Fruit fly (Drosophila melanogaster) whole organism, wandering third instar larva: Measurements from ENCODE around the gene Srg2.

Source experiments
- Abd-B ChIP-seq: fragments of >200 bp; optimal IDR thresholded peaks from 2 replicates; lab custom pipeline; 2017; ENCODE audit warnings: missing biosample characterization, missing genetic modification characterization
- CG32264 ChIP-seq: fragments of 200-800 bp; sonication (Bioruptor generic); optimal IDR thresholded peaks from 2 replicates; lab custom pipeline; 2016; ENCODE audit warnings: missing biosample characterization, missing genetic modification characterization
- CG9705 ChIP-seq: fragments of 200-800 bp; sonication (Bioruptor generic); optimal IDR thresholded peaks from 2 replicates; lab custom pipeline; 2018; ENCODE audit warnings: missing biosample characterization, mild to moderate bottlenecking, missing genetic modification characterization
- CrebA ChIP-seq: fragments of 200-800 bp; sonication (Bioruptor generic); optimal IDR thresholded peaks from 2 replicates; lab custom pipeline; 2016; ENCODE audit warnings: missing biosample characterization, mild to moderate bottlenecking, missing genetic modification characterization, borderline replicate concordance
- Dfd ChIP-seq: fragments of >200 bp; optimal IDR thresholded peaks from 2 replicates; lab custom pipeline; 2017; ENCODE audit warnings: missing biosample characterization, missing genetic modification characterization
- HLH106 ChIP-seq: fragments of 200-800 bp; optimal IDR thresholded peaks from 3 replicates; lab custom pipeline; 2019; ENCODE audit warnings: missing biosample characterization, mild to moderate bottlenecking, missing genetic modification characterization, moderate library complexity
- Hnf4 ChIP-seq: fragments of 200-800 bp; sonication (Bioruptor generic); optimal IDR thresholded peaks from 2 replicates; lab custom pipeline; 2016; ENCODE audit warnings: missing biosample characterization, mild to moderate bottlenecking, missing genetic modification characterization
- Hr78 ChIP-seq: fragments of >200 bp; optimal IDR thresholded peaks from 2 replicates; lab custom pipeline; 2017; ENCODE audit warnings: missing biosample characterization, missing genetic modification characterization
- Hr83 ChIP-seq: fragments of 200-300 bp; sonication (Bioruptor generic); optimal IDR thresholded peaks from 2 replicates; lab custom pipeline; 2016; ENCODE audit warnings: missing biosample characterization, mild to moderate bottlenecking, missing genetic modification characterization, moderate library complexity; ENCODE audit not compliant: poor library complexity, severe bottlenecking
- Mio ChIP-seq: sonication (Bioruptor generic); optimal IDR thresholded peaks from 2 replicates; lab custom pipeline; 2016; ENCODE audit warnings: missing biosample characterization, missing genetic modification characterization
- N ChIP-seq: fragments of >200 bp; optimal IDR thresholded peaks from 2 replicates; lab custom pipeline; 2018; ENCODE audit warnings: missing biosample characterization, missing external identifiers, missing genetic modification characterization
- Rel ChIP-seq, 2 experiments: fragments of 200-800 bp; sonication (Bioruptor generic) in 1 of 2; optimal IDR thresholded peaks; 2 replicates in 1 of 2; 3 replicates in 1 of 2; lab custom pipeline; 2016 to 2019; ENCODE audit warnings: mild to moderate bottlenecking in 2 of 2, missing biosample characterization in 2 of 2, missing genetic modification characterization in 2 of 2, moderate library complexity in 1 of 2
- Vsx2 ChIP-seq: fragments of 200-300, 225-300 bp; sonication (Bioruptor generic); optimal IDR thresholded peaks from 2 replicates; lab custom pipeline; 2018; ENCODE audit warnings: missing biosample characterization, missing genetic modification characterization; ENCODE audit not compliant: partially characterized antibody
- br ChIP-seq: fragments of 200-800 bp; sonication (Bioruptor generic); optimal IDR thresholded peaks from 2 replicates; lab custom pipeline; 2016; ENCODE audit warnings: missing biosample characterization, missing genetic modification characterization
- brk ChIP-seq: fragments of 200-800 bp; sonication (Bioruptor generic); optimal IDR thresholded peaks from 2 replicates; lab custom pipeline; 2016; ENCODE audit warnings: missing biosample characterization, mild to moderate bottlenecking, missing genetic modification characterization
- dl ChIP-seq, 2 experiments: fragments of 175-275, 200-275 bp in 1 of 2; fragments of 200-275 bp in 1 of 2; sonication (Bioruptor generic); optimal IDR thresholded peaks; lab custom pipeline; 2018; ENCODE audit warnings: mild to moderate bottlenecking in 2 of 2, missing biosample characterization in 2 of 2, missing genetic modification characterization in 2 of 2, moderate library complexity in 2 of 2; ENCODE audit not compliant: partially characterized antibody in 2 of 2, insufficient read depth in 1 of 2
- dmrt93B ChIP-seq: fragments of 200-800 bp; sonication (Bioruptor generic); optimal IDR thresholded peaks from 2 replicates; lab custom pipeline; 2018; ENCODE audit warnings: missing biosample characterization, mild to moderate bottlenecking, missing genetic modification characterization
- dsf ChIP-seq: sonication (Bioruptor generic); optimal IDR thresholded peaks from 2 replicates; lab custom pipeline; 2016; ENCODE audit warnings: missing biosample characterization, missing genetic modification characterization, borderline replicate concordance
- ey ChIP-seq: fragments of 200-800 bp; sonication (Bioruptor generic); optimal IDR thresholded peaks from 2 replicates; lab custom pipeline; 2016; ENCODE audit warnings: missing biosample characterization, missing genetic modification characterization
- foxo ChIP-seq, 2 experiments: fragments of 200-800 bp; sonication (Bioruptor generic); optimal IDR thresholded peaks; 2 replicates in 1 of 2; 3 replicates in 1 of 2; lab custom pipeline; 2016 to 2017; ENCODE audit warnings: missing biosample characterization in 2 of 2, missing genetic modification characterization in 2 of 2
- fru ChIP-seq: fragments of 200-800 bp; sonication (Bioruptor generic); optimal IDR thresholded peaks from 3 replicates; lab custom pipeline; 2016; ENCODE audit warnings: missing biosample characterization, mild to moderate bottlenecking, missing genetic modification characterization
- h ChIP-seq: fragments of 200-800 bp; sonication (Bioruptor generic); optimal IDR thresholded peaks from 3 replicates; lab custom pipeline; 2016; ENCODE audit warnings: missing biosample characterization, mild to moderate bottlenecking, missing genetic modification characterization
- psq ChIP-seq: fragments of 200-800 bp; sonication (Bioruptor generic); optimal IDR thresholded peaks from 3 replicates; lab custom pipeline; 2017; ENCODE audit warnings: missing biosample characterization, mild to moderate bottlenecking, missing genetic modification characterization, moderate library complexity
- rgr ChIP-seq: fragments of 200-800 bp; sonication (Bioruptor generic); optimal IDR thresholded peaks from 3 replicates; lab custom pipeline; 2016; ENCODE audit warnings: missing biosample characterization, mild to moderate bottlenecking, missing genetic modification characterization
- sage ChIP-seq: fragments of 200-800 bp; sonication (Bioruptor generic); optimal IDR thresholded peaks from 2 replicates; lab custom pipeline; 2016; ENCODE audit warnings: missing biosample characterization, mild to moderate bottlenecking, missing genetic modification characterization
- sv ChIP-seq: fragments of 200-800 bp; sonication (Bioruptor generic); optimal IDR thresholded peaks from 3 replicates; lab custom pipeline; 2016; ENCODE audit warnings: missing biosample characterization, missing genetic modification characterization
- tai ChIP-seq: sonication (Bioruptor generic); optimal IDR thresholded peaks from 2 replicates; lab custom pipeline; 2016; ENCODE audit warnings: missing biosample characterization, missing genetic modification characterization
- usp ChIP-seq: fragments of >200 bp; optimal IDR thresholded peaks from 2 replicates; lab custom pipeline; 2017; ENCODE audit warnings: missing biosample characterization, missing genetic modification characterization
- woc ChIP-seq: sonication (Bioruptor generic); optimal IDR thresholded peaks from 2 replicates; lab custom pipeline; 2016; ENCODE audit warnings: missing biosample characterization, mild to moderate bottlenecking, missing genetic modification characterization

Srg2 gene

DNA sequence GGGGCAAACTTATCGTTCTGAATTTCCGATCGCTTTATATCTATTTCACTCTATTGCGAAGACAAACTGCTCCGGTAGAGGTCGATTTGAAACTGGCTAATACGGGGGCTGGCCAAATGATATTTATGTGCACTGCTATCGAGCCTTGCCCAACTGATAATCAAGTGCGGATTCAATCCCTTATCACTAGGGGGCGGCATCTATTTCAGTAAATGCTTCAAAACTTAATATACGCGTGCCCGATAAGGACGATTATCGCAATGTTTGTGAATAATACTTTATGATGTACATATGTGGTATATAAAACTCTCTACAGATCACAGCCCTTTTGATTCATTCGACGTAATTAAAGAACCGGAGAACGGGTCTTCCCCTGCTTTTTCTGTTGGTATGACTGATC is at the start of gene Srg2:
Srg2 (minus strand) TSS at position 101 of the 400 bp plus-strand sequence.
- TF ChIP-seq tai (GFP tag; lab: Kevin White, UChicago) (no peak), foxo (GFP tag; optimal IDR thresholded peaks at IDR 0.05; lab: Kevin White, UChicago) (no peak), sv (GFP tag; lab: Kevin White, UChicago) (no peak), sage (no peak), Mio (no peak), N (GFP tag; lab: Kevin White, UChicago) (no peak), HLH106 (no peak)

dm6 chr3L:10110379-10110778 is 12.5 kb upstream of the Srg2 start:
- TF ChIP-seq HLH106, result peak; percentile 19
- no peak for TF ChIP-seq fru

DNA sequence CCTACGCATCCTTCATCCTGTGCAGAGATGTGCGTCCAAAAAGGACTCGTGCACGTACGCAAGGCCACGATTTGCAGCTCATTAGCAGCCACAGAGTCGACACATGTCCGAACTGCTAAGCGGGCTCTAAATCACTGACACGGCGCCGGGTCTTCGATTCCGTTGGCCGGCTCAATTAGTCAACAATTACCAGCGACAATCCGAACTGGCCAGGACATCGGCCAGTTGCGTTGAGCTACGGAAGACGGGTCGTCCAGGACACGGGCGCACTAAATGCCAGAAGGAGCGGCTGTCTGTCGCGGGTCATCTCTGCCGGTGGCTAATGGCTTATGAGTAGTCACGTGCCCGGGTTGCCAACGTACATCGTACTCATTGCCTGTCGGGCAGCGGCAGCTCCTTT is 7.9 kb upstream of the Srg2 start:
- TF ChIP-seq br (GFP tag; lab: Kevin White, UChicago), result no peak
- TF ChIP-seq CG9705 (GFP tag; lab: Kevin White, UChicago), result no peak
- no peak for TF ChIP-seq foxo (GFP tag; optimal IDR thresholded peaks at IDR 0.05; lab: Kevin White, UChicago)
- TF ChIP-seq Mio, result no peak
- no peak for TF ChIP-seq CrebA (GFP tag; lab: Kevin White, UChicago)
- TF ChIP-seq Hr78 (GFP tag; lab: Kevin White, UChicago), result no peak
- TF ChIP-seq h, result no peak
- no peak for TF ChIP-seq dl (GFP tag; optimal IDR thresholded peaks at IDR 0.05; lab: Kevin White, UChicago; ENCODE audit: insufficient read depth in 1 of 2, partially characterized antibody in 2 of 2)
- no peak for TF ChIP-seq CG32264
- TF ChIP-seq brk (GFP tag; lab: Kevin White, UChicago), result no peak
- TF ChIP-seq Hr83 (GFP tag; lab: Kevin White, UChicago), result no peak
- TF ChIP-seq psq (GFP tag; lab: Kevin White, UChicago), result no peak
- TF ChIP-seq Abd-B (GFP tag; lab: Kevin White, UChicago), result no peak
- TF ChIP-seq Dfd (GFP tag; lab: Kevin White, UChicago), result no peak
- TF ChIP-seq HLH106, result no peak
- no peak for TF ChIP-seq ey

DNA sequence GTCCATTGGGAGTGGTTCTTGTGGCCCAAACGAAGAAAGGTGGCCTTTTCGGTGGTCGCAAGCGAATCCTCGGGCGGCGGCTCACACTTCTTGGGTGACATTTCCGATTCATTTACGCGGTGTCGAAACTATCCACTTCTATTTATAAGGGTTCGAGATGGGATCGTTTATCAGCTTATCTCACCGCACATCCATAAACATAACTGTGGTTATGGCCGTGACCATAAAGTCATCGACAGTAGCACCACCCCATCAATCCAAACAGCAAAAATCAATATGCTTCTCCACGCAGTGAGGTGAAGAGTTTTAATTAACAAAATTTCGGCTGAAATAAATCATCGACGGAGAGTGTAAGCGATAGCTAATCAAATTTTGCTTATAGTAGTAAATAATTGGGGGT is 2.9 kb upstream of the Srg2 start, which contains the start of gene CG42826:
CG42826 (minus strand) TSS at position 101 of the 400 bp plus-strand sequence.
- TF ChIP-seq dmrt93B (GFP tag; lab: Kevin White, UChicago), result no peak
- no peak for TF ChIP-seq Abd-B (GFP tag; lab: Kevin White, UChicago)
- no peak for TF ChIP-seq woc
- TF ChIP-seq rgr (GFP tag; lab: Kevin White, UChicago), result no peak
- TF ChIP-seq Vsx2, result no peak
- TF ChIP-seq Hr78 (GFP tag; lab: Kevin White, UChicago), result no peak
- TF ChIP-seq tai (GFP tag; lab: Kevin White, UChicago), result no peak
- TF ChIP-seq usp (GFP tag; lab: Kevin White, UChicago), result no peak

dm6 chr3L:10094722-10095121 is 3.2 kb downstream of the Srg2 start, which contains the start of gene CG32054:
CG32054 (minus strand) TSS chr3L:10094738.
- TF ChIP-seq N (GFP tag; lab: Kevin White, UChicago) (no peak), dsf (GFP tag; lab: Kevin White, UChicago) (no peak), Rel (GFP tag; optimal IDR thresholded peaks at IDR 0.05; lab: Kevin White, UChicago) (no peak), Rel (tag; optimal IDR thresholded peaks at IDR 0.05; lab: Kevin White, UChicago) (peak; percentile 80), Hr83 (GFP tag; lab: Kevin White, UChicago) (no peak), Hnf4 (GFP tag; lab: Kevin White, UChicago) (no peak), fru (peak; percentile 35)

DNA sequence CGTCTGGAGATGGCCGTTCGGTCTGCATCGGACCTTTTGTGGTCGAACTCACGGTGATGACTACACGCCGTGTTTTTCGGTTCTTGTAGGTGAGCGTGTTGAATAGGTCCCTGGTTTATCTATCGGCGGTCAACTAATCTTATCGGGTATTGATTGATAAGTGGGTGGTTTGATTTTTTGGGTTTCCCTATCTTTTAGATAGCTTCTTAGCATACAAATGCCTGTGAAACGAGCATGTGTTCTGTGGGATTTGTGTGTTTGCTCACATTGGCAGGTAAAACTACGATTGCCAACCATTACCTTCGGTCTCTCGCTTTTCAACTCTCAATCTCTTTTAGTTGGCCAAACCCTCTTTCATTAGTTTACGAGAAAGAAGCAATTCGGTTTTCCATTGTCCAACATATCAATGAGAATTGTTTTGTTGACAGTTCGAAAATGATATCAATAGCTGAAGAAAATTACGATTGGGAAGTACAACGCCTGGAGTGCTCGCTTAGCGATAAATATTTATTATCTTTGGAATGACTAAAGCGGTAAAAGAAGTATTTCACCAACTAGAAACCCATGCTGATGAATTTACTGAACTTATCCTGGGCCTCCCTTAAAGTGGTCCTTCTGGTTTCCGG is 5.5 kb downstream of the Srg2 start, which contains the start of gene CG32053:
CG32053 (minus strand) TSS at position 69 of the 626 bp plus-strand sequence.
- TF ChIP-seq dl (GFP tag; optimal IDR thresholded peaks at IDR 0.05; lab: Kevin White, UChicago; ENCODE audit: insufficient read depth in 1 of 2, partially characterized antibody in 2 of 2), result no peak
- TF ChIP-seq Rel (GFP tag; optimal IDR thresholded peaks at IDR 0.05; lab: Kevin White, UChicago), result no peak
- TF ChIP-seq Rel (tag; optimal IDR thresholded peaks at IDR 0.05; lab: Kevin White, UChicago), result peak; percentile 77
